Fruit fly (Drosophila melanogaster) whole organism, adult: ENCODE results near the gene Pat1.

Experiments
- CG11617 ChIP-seq: fragments of 200-800 bp; sonication (Bioruptor generic); optimal IDR thresholded peaks from 2 replicates; lab custom pipeline; 2017; ENCODE audit warnings: mild to moderate bottlenecking, missing biosample characterization, missing genetic modification reagents, missing genetic modification characterization
- CG33017 ChIP-seq: fragments of 200-800 bp; sonication (Bioruptor generic); optimal IDR thresholded peaks from 2 replicates; lab custom pipeline; 2018; ENCODE audit warnings: missing biosample characterization, mild to moderate bottlenecking, missing genetic modification characterization, moderate library complexity
- CG5204 ChIP-seq: fragments of 200-800 bp; sonication (Bioruptor generic); optimal IDR thresholded peaks from 2 replicates; lab custom pipeline; 2016; ENCODE audit warnings: missing biosample characterization, missing genetic modification characterization
- Hr96 ChIP-seq: fragments of 200-800 bp; sonication (Bioruptor generic); optimal IDR thresholded peaks from 2 replicates; lab custom pipeline; 2016; ENCODE audit warnings: missing biosample characterization, missing genetic modification characterization
- Mnt ChIP-seq: fragments of 200-800 bp; sonication (Bioruptor generic); optimal IDR thresholded peaks from 2 replicates; lab custom pipeline; 2016; ENCODE audit warnings: missing biosample characterization, mild to moderate bottlenecking, missing genetic modification characterization
- cic ChIP-seq: fragments of 200-800 bp; sonication (Bioruptor generic); optimal IDR thresholded peaks from 2 replicates; lab custom pipeline; 2017; ENCODE audit warnings: missing biosample characterization, mild to moderate bottlenecking, missing genetic modification characterization, moderate library complexity
- cnc ChIP-seq, 2 experiments: fragments of >200 bp; optimal IDR thresholded peaks; 2 replicates each; lab custom pipeline; 2017
- kay ChIP-seq: fragments of 200-800 bp; sonication (Bioruptor generic); peaks from one replicate; lab custom pipeline; 2016; ENCODE audit warnings: missing biosample characterization, missing genetic modification characterization, borderline replicate concordance
- tj ChIP-seq: fragments of 200-800 bp; sonication (Bioruptor generic); optimal IDR thresholded peaks from 3 replicates; lab custom pipeline; 2017; ENCODE audit warnings: missing biosample characterization, mild to moderate bottlenecking, missing genetic modification characterization, moderate library complexity
- toe ChIP-seq: fragments of 200-800 bp; sonication (Bioruptor generic); optimal IDR thresholded peaks from 2 replicates; lab custom pipeline; 2016; ENCODE audit warnings: missing biosample characterization, missing genetic modification characterization

DNA sequence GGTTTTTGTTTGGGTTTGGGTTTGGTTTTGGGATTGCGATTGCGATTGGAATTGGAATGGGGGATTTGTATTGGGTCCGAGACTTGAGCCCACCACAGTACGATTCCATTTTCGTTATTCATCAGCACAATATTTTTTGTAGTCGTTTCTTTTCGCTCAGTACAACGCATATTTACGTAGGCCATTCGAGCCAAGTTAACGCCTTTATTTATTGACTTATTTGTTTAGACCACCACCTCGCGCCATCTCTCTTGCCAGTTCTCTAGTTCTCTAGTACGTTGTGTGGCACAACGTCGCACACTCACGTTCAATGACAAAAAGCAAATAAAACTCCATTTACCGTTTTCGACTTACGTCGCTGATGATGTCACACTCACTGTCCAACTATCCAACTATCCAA, 14.1 kb downstream of the Pat1 start:
- TF ChIP-seq CG33017 (tag; lab: Kevin White, UChicago) (no peak), Hr96 (no peak), CG11617 (GFP tag; lab: Kevin White, UChicago) (no peak), CG5204 (GFP tag; lab: Kevin White, UChicago) (no peak), cnc (optimal IDR thresholded peaks at IDR 0.05; lab: Kevin White, UChicago) (no peak), tj (GFP tag; lab: Kevin White, UChicago) (no peak), Mnt (GFP tag; lab: Kevin White, UChicago) (no peak), kay (GFP tag; lab: Kevin White, UChicago) (no peak), cic (GFP tag; lab: Kevin White, UChicago) (no peak), toe (GFP tag; lab: Kevin White, UChicago) (no peak)
